Fruit fly (Drosophila melanogaster) whole organism, embryonic: ENCODE measurements around the gene RpS5b.

Source experiments
- Abd-B ChIP-seq: fragments of 200-800 bp; sonication (Bioruptor generic); optimal IDR thresholded peaks from 2 replicates; lab custom pipeline; 2018; ENCODE audit warnings: missing biosample characterization, mild to moderate bottlenecking, missing genetic modification characterization, moderate library complexity
- Atf6 ChIP-seq: fragments of 200-800 bp; sonication (Bioruptor generic); IDR thresholded peaks from 2 replicates; pipeline ENCODE4 v1.3.6; 2022; ENCODE audit warnings: missing biosample characterization, missing genetic modification characterization
- Awh ChIP-seq: fragments of 200-800 bp; sonication (Bioruptor generic); IDR thresholded peaks from 2 replicates; pipeline ENCODE4, ENCODE4 v1.3.6; 2022; ENCODE audit warnings: missing biosample characterization, missing genetic modification characterization
- CG10209 ChIP-seq: fragments of 200-800 bp; sonication (Bioruptor generic); optimal IDR thresholded peaks from 3 replicates; lab custom pipeline; 2017; ENCODE audit warnings: missing biosample characterization, mild to moderate bottlenecking, missing genetic modification characterization, missing genetic modification reagents
- CG11093 ChIP-seq: fragments of 200-800 bp; sonication (Bioruptor generic); IDR thresholded peaks from 3 replicates; pipeline ENCODE4 v1.3.6; 2022; ENCODE audit warnings: missing biosample characterization, missing genetic modification characterization
- CG12104 ChIP-seq: fragments of 200-800 bp; sonication (Bioruptor generic); optimal IDR thresholded peaks from 3 replicates; lab custom pipeline; 2016; ENCODE audit warnings: missing biosample characterization, missing genetic modification characterization
- CG12219 ChIP-seq: fragments of 200-800 bp; sonication (Bioruptor generic); optimal IDR thresholded peaks from 3 replicates; lab custom pipeline; 2018; ENCODE audit warnings: missing biosample characterization, mild to moderate bottlenecking, missing genetic modification characterization
- CG13775 ChIP-seq: fragments of 200-800 bp; sonication (Bioruptor generic); optimal IDR thresholded peaks from 3 replicates; lab custom pipeline; 2017; ENCODE audit warnings: missing biosample characterization, mild to moderate bottlenecking, missing genetic modification characterization
- CG13894 ChIP-seq: fragments of 200-800 bp; sonication (Bioruptor generic); optimal IDR thresholded peaks from 3 replicates; lab custom pipeline; 2018; ENCODE audit warnings: missing biosample characterization, mild to moderate bottlenecking, missing genetic modification characterization, moderate library complexity
- CG14050 ChIP-seq: fragments of 200-800 bp; sonication (Bioruptor generic); IDR thresholded peaks from 3 replicates; pipeline ENCODE4 v1.3.6; 2022; ENCODE audit warnings: missing biosample characterization, missing genetic modification characterization
- CG14667 ChIP-seq: fragments of 200-800 bp; sonication (Bioruptor generic); IDR thresholded peaks from 2 replicates; pipeline ENCODE4 v1.3.6; 2022; ENCODE audit warnings: missing biosample characterization, missing genetic modification characterization
- CG1529 ChIP-seq: fragments of 200-800 bp; sonication (Bioruptor generic); optimal IDR thresholded peaks from 3 replicates; lab custom pipeline; 2018; ENCODE audit warnings: missing biosample characterization, missing genetic modification characterization
- CG17359 ChIP-seq: fragments of 200-800 bp; sonication (Bioruptor generic); optimal IDR thresholded peaks from 3 replicates; lab custom pipeline; 2018; ENCODE audit warnings: missing biosample characterization, mild to moderate bottlenecking, missing genetic modification characterization, moderate library complexity
- CG17912 ChIP-seq: fragments of 200-800 bp; sonication (Bioruptor generic); optimal IDR thresholded peaks from 2 replicates; lab custom pipeline; 2018; ENCODE audit warnings: missing biosample characterization, mild to moderate bottlenecking, missing genetic modification characterization
- CG30431 ChIP-seq: fragments of 200-800 bp; sonication (Bioruptor generic); optimal IDR thresholded peaks from 2 replicates; lab custom pipeline; 2017; ENCODE audit warnings: missing biosample characterization, missing genetic modification characterization
- CG32772 ChIP-seq: fragments of 200-800 bp; sonication (Bioruptor generic); IDR thresholded peaks from 2 replicates; pipeline ENCODE4 v1.3.6; 2022; ENCODE audit warnings: missing biosample characterization, missing genetic modification characterization
- CG33557 ChIP-seq: fragments of 200-800 bp; sonication (Bioruptor generic); optimal IDR thresholded peaks from 2 replicates; lab custom pipeline; 2019; ENCODE audit warnings: missing biosample characterization, mild to moderate bottlenecking, missing genetic modification characterization, moderate library complexity
- CG7271 ChIP-seq: fragments of 200-800 bp; sonication (Bioruptor generic); optimal IDR thresholded peaks from 2 replicates; lab custom pipeline; 2018; ENCODE audit warnings: missing biosample characterization, mild to moderate bottlenecking, missing genetic modification characterization, moderate library complexity
- CG7745 ChIP-seq: fragments of 200-800 bp; sonication (Bioruptor generic); optimal IDR thresholded peaks from 2 replicates; lab custom pipeline; 2018; ENCODE audit warnings: missing biosample characterization, mild to moderate bottlenecking, missing genetic modification characterization, moderate library complexity
- CG9609 ChIP-seq: fragments of 200-800 bp; sonication (Bioruptor generic); optimal IDR thresholded peaks from 3 replicates; lab custom pipeline; 2016; ENCODE audit warnings: missing biosample characterization, missing genetic modification characterization
- Camta ChIP-seq: fragments of 200-800 bp; sonication (Bioruptor generic); optimal IDR thresholded peaks from 2 replicates; lab custom pipeline; 2016; ENCODE audit warnings: missing biosample characterization, missing genetic modification characterization
- CkIIα-i1 ChIP-seq: fragments of 200-800 bp; sonication (Bioruptor generic); IDR thresholded peaks from 2 replicates; pipeline ENCODE4 v1.3.6; 2022; ENCODE audit warnings: missing biosample characterization, missing genetic modification characterization
- Eip74EF ChIP-seq, 2 experiments: fragments of 200-800 bp in 1 of 2; fragments of >200 bp in 1 of 2; sonication (Bioruptor generic) in 1 of 2; optimal IDR thresholded peaks; 2 replicates each; lab custom pipeline; 2017 to 2019; ENCODE audit warnings: missing biosample characterization in 2 of 2, missing genetic modification characterization in 2 of 2, mild to moderate bottlenecking in 1 of 2, moderate library complexity in 1 of 2
- HLHmδ ChIP-seq: fragments of 200-800 bp; sonication (Bioruptor generic); optimal IDR thresholded peaks from 2 replicates; lab custom pipeline; 2018; ENCODE audit warnings: missing biosample characterization, mild to moderate bottlenecking, missing genetic modification characterization, moderate library complexity
- Jarid2 ChIP-seq: fragments of 200-800 bp; sonication (Bioruptor generic); optimal IDR thresholded peaks from 3 replicates; lab custom pipeline; 2017; ENCODE audit warnings: mild to moderate bottlenecking, missing biosample characterization, missing genetic modification reagents, missing genetic modification characterization
- Mrtf ChIP-seq: fragments of 200-800 bp; sonication (Bioruptor generic); IDR thresholded peaks from 3 replicates; pipeline ENCODE4 v1.3.6; 2022; ENCODE audit warnings: missing biosample characterization, missing genetic modification characterization
- Sry-β ChIP-seq: fragments of 200-800 bp; sonication (Bioruptor generic); optimal IDR thresholded peaks from 2 replicates; lab custom pipeline; 2018; ENCODE audit warnings: missing biosample characterization, mild to moderate bottlenecking, missing genetic modification characterization, moderate library complexity
- Vsx1 ChIP-seq: fragments of 200-800 bp; sonication (Bioruptor generic); optimal IDR thresholded peaks from 2 replicates; lab custom pipeline; 2017; ENCODE audit warnings: missing biosample characterization, mild to moderate bottlenecking, missing genetic modification characterization, missing genetic modification reagents
- ab ChIP-seq: fragments of 200-800 bp; sonication (Bioruptor generic); optimal IDR thresholded peaks from 2 replicates; lab custom pipeline; 2016; ENCODE audit warnings: missing biosample characterization, missing genetic modification characterization
- abd-A ChIP-seq: fragments of 200-800 bp; sonication (Bioruptor generic); optimal IDR thresholded peaks from 3 replicates; lab custom pipeline; 2019; ENCODE audit warnings: missing biosample characterization, mild to moderate bottlenecking, missing genetic modification characterization, moderate library complexity
- ara ChIP-seq: fragments of 200-800 bp; sonication (Bioruptor generic); IDR thresholded peaks from 2 replicates; pipeline ENCODE4 v1.3.6; 2022; ENCODE audit warnings: missing biosample characterization, missing genetic modification characterization
- chif ChIP-seq, 2 experiments: fragments of 200-800 bp; sonication (Bioruptor generic); optimal IDR thresholded peaks; 3 replicates each; lab custom pipeline; 2016; ENCODE audit warnings: missing biosample characterization in 2 of 2, missing genetic modification characterization in 2 of 2
- ewg ChIP-seq: fragments of 200-800 bp; sonication (Bioruptor generic); optimal IDR thresholded peaks from 3 replicates; lab custom pipeline; 2017; ENCODE audit warnings: mild to moderate bottlenecking, missing biosample characterization, missing genetic modification reagents, missing genetic modification characterization
- fd96Cb ChIP-seq: fragments of 200-800 bp; sonication (Bioruptor generic); optimal IDR thresholded peaks from 2 replicates; lab custom pipeline; 2018; ENCODE audit warnings: missing biosample characterization, mild to moderate bottlenecking, missing genetic modification characterization, moderate library complexity
- grau ChIP-seq: fragments of 200-800 bp; optimal IDR thresholded peaks from 3 replicates; lab custom pipeline; 2019; ENCODE audit warnings: missing biosample characterization, mild to moderate bottlenecking, missing genetic modification characterization, moderate library complexity
- gro ChIP-seq: fragments of 200-800 bp; sonication (Bioruptor generic); optimal IDR thresholded peaks from 2 replicates; lab custom pipeline; 2016; ENCODE audit warnings: missing biosample characterization, missing genetic modification characterization
- h ChIP-seq: fragments of >200 bp; optimal IDR thresholded peaks from 2 replicates; lab custom pipeline; 2017
- jing ChIP-seq: fragments of 200-800 bp; sonication (Bioruptor generic); optimal IDR thresholded peaks from 2 replicates; lab custom pipeline; 2018; ENCODE audit warnings: missing biosample characterization, mild to moderate bottlenecking, missing genetic modification characterization
- knrl ChIP-seq: fragments of 200-800 bp; sonication (Bioruptor generic); IDR thresholded peaks from 3 replicates; pipeline ENCODE4 v1.3.6; 2022; ENCODE audit warnings: missing biosample characterization, missing genetic modification characterization; ENCODE audit not compliant: partially characterized antibody
- lilli ChIP-seq: fragments of 200-800 bp; sonication (Bioruptor generic); optimal IDR thresholded peaks from 3 replicates; lab custom pipeline; 2016; ENCODE audit warnings: missing biosample characterization, missing genetic modification characterization
- mld ChIP-seq: fragments of 200-800 bp; sonication (Bioruptor generic); IDR thresholded peaks from 3 replicates; pipeline ENCODE4 v1.3.6; 2022; ENCODE audit warnings: missing biosample characterization, missing genetic modification characterization; ENCODE audit not compliant: partially characterized antibody
- oc ChIP-seq: fragments of 200-800 bp; sonication (Bioruptor generic); optimal IDR thresholded peaks from 2 replicates; lab custom pipeline; 2018; ENCODE audit warnings: missing biosample characterization, mild to moderate bottlenecking, missing genetic modification characterization, moderate library complexity
- sqz ChIP-seq: fragments of 200-800 bp; sonication (Bioruptor generic); optimal IDR thresholded peaks from 3 replicates; lab custom pipeline; 2018; ENCODE audit warnings: missing biosample characterization, mild to moderate bottlenecking, missing genetic modification characterization
- ssp ChIP-seq: fragments of 200-800 bp; sonication (Bioruptor generic); IDR thresholded peaks from 2 replicates; pipeline ENCODE4 v1.3.6; 2022; ENCODE audit warnings: missing biosample characterization, missing genetic modification characterization
- tap ChIP-seq: fragments of 200-800 bp; optimal IDR thresholded peaks from 3 replicates; lab custom pipeline; 2019; ENCODE audit warnings: missing biosample characterization, mild to moderate bottlenecking, missing genetic modification characterization, moderate library complexity
- ttk ChIP-seq: fragments of 200-800 bp; sonication (Bioruptor generic); IDR thresholded peaks from 2 replicates; pipeline ENCODE4 v2.1.2; 2022; ENCODE audit warnings: missing biosample characterization, missing genetic modification characterization
- zfh2 ChIP-seq: fragments of 200-800 bp; sonication (Bioruptor generic); optimal IDR thresholded peaks from 2 replicates; lab custom pipeline; 2016; ENCODE audit warnings: missing biosample characterization, missing genetic modification characterization

Gene RpS5b

dm6 chr3R:14893791-14894782 lies 7.3 kb downstream of the RpS5b start, which contains the start of gene Dph2 (continued):
- peak; percentile 71 for TF ChIP-seq fd96Cb
- no peak for TF ChIP-seq jing (GFP tag; lab: Kevin White, UChicago)
- TF ChIP-seq Vsx1 (GFP tag; lab: Kevin White, UChicago) = no peak
- no peak for TF ChIP-seq CG1529 (GFP tag; lab: Kevin White, UChicago)
- TF ChIP-seq CkIIα-i1 (GFP tag; lab: Robert Waterston, UW) = no peak
- no peak for TF ChIP-seq ab (GFP tag; lab: Kevin White, UChicago)
- TF ChIP-seq CG14667 (GFP tag; lab: Robert Waterston, UW) = peak; percentile 88
- peak; percentile 82 for TF ChIP-seq tap (tag; lab: Kevin White, UChicago)
- TF ChIP-seq ewg (GFP tag; lab: Kevin White, UChicago) = no peak
- peak; percentile 3 for TF ChIP-seq CG9609 (GFP tag; lab: Kevin White, UChicago)
- TF ChIP-seq oc (tag; lab: Kevin White, UChicago) = no peak
- no peak for TF ChIP-seq CG12219 (GFP tag; lab: Kevin White, UChicago)
- peak; percentile 3 for TF ChIP-seq Camta (GFP tag; lab: Kevin White, UChicago)
- TF ChIP-seq CG12104 (GFP tag; lab: Kevin White, UChicago) = peak; percentile 66
- TF ChIP-seq knrl (GFP tag; lab: Robert Waterston, UW) = no peak; the same call in 2 of the 3 replicates
- peak; percentile 59; the same call in 1 of the 3 replicates for TF ChIP-seq CG11093 (GFP tag; lab: Robert Waterston, UW)
- TF ChIP-seq mld (GFP tag; lab: Robert Waterston, UW) = no peak
- peak; percentile 78 for TF ChIP-seq Abd-B (GFP tag; lab: Kevin White, UChicago)
- peak; percentile 48 for TF ChIP-seq CG10209
- no peak for TF ChIP-seq Sry-β (GFP tag; lab: Kevin White, UChicago)
- TF ChIP-seq ssp = peak; percentile 78
- TF ChIP-seq zfh2 (GFP tag; lab: Kevin White, UChicago) = peak; percentile 21
- TF ChIP-seq CG13894 = peak; percentile 74
- peak; percentile 83 for TF ChIP-seq ttk (GFP tag; lab: Robert Waterston, UW)
- peak; percentile 82 for TF ChIP-seq CG17359 (tag; lab: Kevin White, UChicago)
- TF ChIP-seq CG30431 (GFP tag; lab: Kevin White, UChicago) = no peak
- TF ChIP-seq abd-A = no peak
- no peak for TF ChIP-seq Jarid2
- no peak for TF ChIP-seq h (lab: Kevin White, UChicago)
- TF ChIP-seq chif (GFP tag; optimal IDR thresholded peaks at IDR 0.05; lab: Kevin White, UChicago) = peak in 1 of 2 experiments; percentile 48
- TF ChIP-seq HLHmδ (GFP tag; lab: Kevin White, UChicago) = no peak
- peak; percentile 66; the same call in 1 of the 2 replicates for TF ChIP-seq Atf6 (GFP tag; lab: Robert Waterston, UW)
- peak; percentile 12 for TF ChIP-seq gro
- TF ChIP-seq ara (GFP tag; lab: Robert Waterston, UW) = peak; percentile 48; the same call in 1 of the 2 replicates
- TF ChIP-seq CG7745 = no peak
- peak; percentile 62 for TF ChIP-seq CG7271
- peak; percentile 42 for TF ChIP-seq CG13775
- peak; percentile 31; the same call in 1 of the 3 replicates for TF ChIP-seq CG14050 (GFP tag; lab: Robert Waterston, UW)
- peak; percentile 81 for TF ChIP-seq Awh (GFP tag; lab: Robert Waterston, UW)
- TF ChIP-seq sqz (GFP tag; lab: Kevin White, UChicago) = no peak
- peak; percentile 84 for TF ChIP-seq grau
- peak; percentile 55 for TF ChIP-seq CG33557 (GFP tag; lab: Kevin White, UChicago)
- no peak for TF ChIP-seq CG17912 (GFP tag; lab: Kevin White, UChicago)
- TF ChIP-seq CG32772 = peak; percentile 75
- peak; percentile 29 for TF ChIP-seq lilli
- TF ChIP-seq Eip74EF (GFP tag; optimal IDR thresholded peaks at IDR 0.05; lab: Kevin White, UChicago) = peak in 1 of 2 experiments; percentile 60
- TF ChIP-seq Mrtf = peak; percentile 47; the same call in 1 of the 3 replicates
